Worm (Caenorhabditis elegans) whole organism, L2 larva: ENCODE measurements around the gene str-114.

ENCODE experiments used
- C34F6.9 ChIP-seq: fragments of 150-350 bp; optimal IDR thresholded peaks from 2 replicates; lab custom pipeline; 2014; ENCODE audit warnings: missing biosample characterization, missing genetic modification characterization
- F13H6.1 ChIP-seq: sonication (generic microtip); optimal IDR thresholded peaks from 2 replicates; lab custom pipeline; 2016; ENCODE audit warnings: missing genetic modification characterization, missing compliant biosample characterization
- R02D3.7 ChIP-seq: fragments of 150-350 bp; optimal IDR thresholded peaks from 2 replicates; lab custom pipeline; 2014; ENCODE audit warnings: missing biosample characterization, missing genetic modification characterization
- Y55F3AM.14 ChIP-seq: fragments of 200-800 bp; sonication (Bioruptor generic); optimal IDR thresholded peaks from 2 replicates; lab custom pipeline; 2018; ENCODE audit warnings: mild to moderate bottlenecking, missing genetic modification characterization, missing compliant biosample characterization
- ZK546.5 ChIP-seq: sonication (generic microtip); optimal IDR thresholded peaks from 2 replicates; lab custom pipeline; 2017; ENCODE audit warnings: missing biosample characterization, missing genetic modification characterization
- alr-1 ChIP-seq: fragments of 150-350 bp; optimal IDR thresholded peaks from 2 replicates; lab custom pipeline; 2014; ENCODE audit warnings: missing biosample characterization, missing genetic modification characterization
- aly-2 ChIP-seq: fragments of 150-350 bp; optimal IDR thresholded peaks from 2 replicates; lab custom pipeline; 2014; ENCODE audit warnings: missing biosample characterization, missing genetic modification characterization
- ama-1 ChIP-seq: fragments of 150-350 bp; optimal IDR thresholded peaks from 2 replicates; lab custom pipeline; 2018; ENCODE audit warnings: inconsistent platforms
- blmp-1 ChIP-seq: sonication (generic microtip); optimal IDR thresholded peaks from 2 replicates; lab custom pipeline; 2017; ENCODE audit warnings: missing genetic modification characterization, mild to moderate bottlenecking, missing compliant biosample characterization, antibody characterized with exemption, moderate library complexity; ENCODE audit not compliant: insufficient read depth
- ceh-16 ChIP-seq: fragments of 150-350 bp; optimal IDR thresholded peaks from 2 replicates; lab custom pipeline; 2014; ENCODE audit warnings: missing biosample characterization, missing genetic modification characterization
- ceh-82 ChIP-seq: fragments of 150-350 bp; optimal IDR thresholded peaks from 2 replicates; lab custom pipeline; 2014; ENCODE audit warnings: missing biosample characterization, missing genetic modification characterization
- crh-2 ChIP-seq: sonication (generic microtip); optimal IDR thresholded peaks from 2 replicates; lab custom pipeline; 2017; ENCODE audit warnings: missing biosample characterization, missing genetic modification characterization
- dmd-4 ChIP-seq: sonication (generic microtip); optimal IDR thresholded peaks from 2 replicates; lab custom pipeline; 2017; ENCODE audit warnings: missing biosample characterization, missing genetic modification characterization
- egl-27 ChIP-seq: sonication (generic microtip); optimal IDR thresholded peaks from 3 replicates; lab custom pipeline; 2017; ENCODE audit warnings: missing biosample characterization, missing genetic modification reagents, missing genetic modification characterization
- elt-1 ChIP-seq: fragments of 150-350 bp; optimal IDR thresholded peaks from 2 replicates; lab custom pipeline; 2014; ENCODE audit warnings: missing biosample characterization, missing genetic modification characterization
- elt-3 ChIP-seq: sonication (generic microtip); optimal IDR thresholded peaks from 2 replicates; lab custom pipeline; 2017; ENCODE audit warnings: missing biosample characterization, missing genetic modification characterization
- fos-1 ChIP-seq: fragments of 150-350 bp; optimal IDR thresholded peaks from 2 replicates; lab custom pipeline; 2014; ENCODE audit warnings: missing biosample characterization, missing genetic modification characterization
- gmeb-1 ChIP-seq: fragments of 150-350 bp; optimal IDR thresholded peaks from 2 replicates; lab custom pipeline; 2014; ENCODE audit warnings: missing biosample characterization, missing genetic modification characterization
- lin-11 ChIP-seq: fragments of 150-350 bp; sonication (generic microtip); optimal IDR thresholded peaks from 2 replicates; lab custom pipeline; 2014; ENCODE audit warnings: missing biosample characterization, missing genetic modification characterization, inconsistent platforms, mixed read lengths
- lin-13 ChIP-seq: fragments of 150-350 bp; optimal IDR thresholded peaks from 2 replicates; lab custom pipeline; 2014; ENCODE audit warnings: missing biosample characterization, missing genetic modification reagents, missing genetic modification characterization
- lin-39 ChIP-seq: fragments of 150-350 bp; optimal IDR thresholded peaks from 2 replicates; lab custom pipeline; 2014; ENCODE audit warnings: missing biosample characterization, missing genetic modification reagents, missing genetic modification characterization
- lsy-2 ChIP-seq, 2 experiments: fragments of 150-350 bp in 1 of 2; sonication (generic microtip) in 1 of 2; optimal IDR thresholded peaks; 2 replicates each; lab custom pipeline; 2014 to 2017; ENCODE audit warnings: missing biosample characterization in 2 of 2, missing genetic modification characterization in 2 of 2
- mab-5 ChIP-seq: fragments of 150-350 bp; optimal IDR thresholded peaks from 2 replicates; lab custom pipeline; 2014; ENCODE audit warnings: missing biosample characterization, missing genetic modification characterization
- mbf-1 ChIP-seq: sonication (generic microtip); optimal IDR thresholded peaks from 2 replicates; lab custom pipeline; 2017; ENCODE audit warnings: missing biosample characterization, missing genetic modification characterization
- mdl-1 ChIP-seq, 2 experiments: fragments of 150-350 bp in 1 of 2; sonication (generic microtip) in 1 of 2; optimal IDR thresholded peaks; 2 replicates each; lab custom pipeline; 2017; ENCODE audit warnings: missing biosample characterization in 2 of 2, missing genetic modification characterization in 2 of 2
- nhr-10 ChIP-seq: sonication (generic microtip); optimal IDR thresholded peaks from 2 replicates; lab custom pipeline; 2017; ENCODE audit warnings: missing biosample characterization, missing genetic modification characterization
- nhr-11 ChIP-seq: fragments of 150-350 bp; optimal IDR thresholded peaks from 2 replicates; lab custom pipeline; 2014; ENCODE audit warnings: missing biosample characterization, missing genetic modification characterization
- nhr-12 ChIP-seq: fragments of 150-350 bp; optimal IDR thresholded peaks from 2 replicates; lab custom pipeline; 2014; ENCODE audit warnings: missing biosample characterization, missing genetic modification characterization
- nhr-129 ChIP-seq: fragments of 150-350 bp; optimal IDR thresholded peaks from 2 replicates; lab custom pipeline; 2014; ENCODE audit warnings: missing biosample characterization, missing genetic modification characterization
- nhr-21 ChIP-seq: fragments of 150-350 bp; optimal IDR thresholded peaks from 2 replicates; lab custom pipeline; 2014; ENCODE audit warnings: missing biosample characterization, missing genetic modification characterization
- nhr-23 ChIP-seq: fragments of 150-350 bp; optimal IDR thresholded peaks from 2 replicates; lab custom pipeline; 2014; ENCODE audit warnings: missing biosample characterization, missing genetic modification reagents, missing genetic modification characterization
- nhr-237 ChIP-seq: fragments of 150-350 bp; optimal IDR thresholded peaks from 2 replicates; lab custom pipeline; 2014; ENCODE audit warnings: missing biosample characterization, missing genetic modification characterization
- nhr-25 ChIP-seq: fragments of 150-350 bp; sonication (generic microtip); optimal IDR thresholded peaks from 3 replicates; lab custom pipeline; 2014; ENCODE audit warnings: missing biosample characterization, missing genetic modification characterization
- nhr-6 ChIP-seq: fragments of 150-350 bp; optimal IDR thresholded peaks from 2 replicates; lab custom pipeline; 2014; ENCODE audit warnings: missing biosample characterization, missing genetic modification characterization
- nhr-77 ChIP-seq: fragments of 150-350 bp; optimal IDR thresholded peaks from 2 replicates; lab custom pipeline; 2014; ENCODE audit warnings: missing biosample characterization, missing genetic modification characterization
- peb-1 ChIP-seq: fragments of 150-350 bp; optimal IDR thresholded peaks from 2 replicates; lab custom pipeline; 2014; ENCODE audit warnings: missing biosample characterization, missing genetic modification characterization
- sem-4 ChIP-seq: fragments of 150-350 bp; optimal IDR thresholded peaks from 2 replicates; lab custom pipeline; 2014; ENCODE audit warnings: missing biosample characterization, missing genetic modification reagents, missing genetic modification characterization
- skn-1 ChIP-seq: sonication (generic microtip); optimal IDR thresholded peaks from 2 replicates; lab custom pipeline; 2017; ENCODE audit warnings: missing biosample characterization, missing genetic modification characterization
- sma-3 ChIP-seq: sonication (generic microtip); optimal IDR thresholded peaks from 2 replicates; lab custom pipeline; 2016; ENCODE audit warnings: missing genetic modification reagents, missing genetic modification characterization, missing compliant biosample characterization
- sma-9 ChIP-seq, 2 experiments: fragments of 150-350 bp in 1 of 2; sonication (generic microtip) in 1 of 2; optimal IDR thresholded peaks; 2 replicates each; lab custom pipeline; 2014 to 2016; ENCODE audit warnings: missing genetic modification characterization in 2 of 2, mild to moderate bottlenecking in 1 of 2, missing biosample characterization in 1 of 2, missing compliant biosample characterization in 1 of 2, missing genetic modification reagents in 1 of 2, moderate library complexity in 1 of 2
- snpc-4 ChIP-seq: fragments of 150-350 bp; optimal IDR thresholded peaks from 2 replicates; lab custom pipeline; 2014; ENCODE audit warnings: missing biosample characterization, missing genetic modification characterization
- unc-39 ChIP-seq: fragments of 150-350 bp; optimal IDR thresholded peaks from 2 replicates; lab custom pipeline; 2014; ENCODE audit warnings: missing biosample characterization, missing genetic modification characterization
- unc-55 ChIP-seq: fragments of 150-350 bp; sonication (generic microtip); optimal IDR thresholded peaks from 3 replicates; lab custom pipeline; 2014; ENCODE audit warnings: missing biosample characterization, missing genetic modification reagents, missing genetic modification characterization
- unc-62 ChIP-seq: fragments of 150-350 bp; optimal IDR thresholded peaks from 2 replicates; lab custom pipeline; 2014; ENCODE audit warnings: missing biosample characterization, missing genetic modification reagents, missing genetic modification characterization
- zag-1 ChIP-seq: fragments of 150-350 bp; optimal IDR thresholded peaks from 2 replicates; lab custom pipeline; 2014; ENCODE audit warnings: missing biosample characterization, missing genetic modification characterization
- ztf-1 ChIP-seq: fragments of 200-800 bp; sonication (Bioruptor generic); conservative IDR thresholded peaks from 2 replicates; pipeline ENCODE4 v1.3.6; 2022; ENCODE audit warnings: missing genetic modification characterization, missing compliant biosample characterization
- ztf-11 ChIP-seq: sonication (generic microtip); optimal IDR thresholded peaks from 2 replicates; lab custom pipeline; 2017; ENCODE audit warnings: missing biosample characterization, missing genetic modification characterization
- ztf-4 ChIP-seq: fragments of 150-350 bp; optimal IDR thresholded peaks from 2 replicates; lab custom pipeline; 2014; ENCODE audit warnings: missing biosample characterization, missing genetic modification characterization

str-114 gene

DNA sequence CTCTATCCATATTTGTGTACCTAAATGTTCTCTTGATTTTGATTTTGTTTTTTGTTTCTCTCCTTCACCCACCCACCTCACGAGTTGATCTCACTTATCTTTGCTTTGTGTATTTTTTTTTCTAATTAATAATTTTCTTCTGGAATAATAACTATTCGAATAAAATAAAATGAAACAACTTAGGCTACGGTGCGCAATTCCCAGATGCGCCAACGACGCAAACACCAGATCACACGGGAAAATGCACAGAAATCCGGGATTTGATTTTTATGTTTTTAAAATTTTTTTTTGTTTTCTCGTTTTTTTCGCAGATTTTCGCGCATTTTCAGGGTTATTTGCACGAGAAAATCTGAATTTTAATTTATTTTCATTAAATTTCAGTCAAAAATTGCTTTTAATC lies 36.7 kb downstream of the str-114 start:
- TF ChIP-seq nhr-25 (tag; lab: Kevin White, UChicago), result no peak
- no peak for TF ChIP-seq R02D3.7 (tag; lab: Kevin White, UChicago)
- TF ChIP-seq F13H6.1 (tag; lab: Kevin White, UChicago), result no peak
- no peak for TF ChIP-seq zag-1
- no peak for TF ChIP-seq dmd-4 (tag; lab: Kevin White, UChicago)
- no peak for TF ChIP-seq unc-62 (GFP tag; lab: Kevin White, UChicago)
- no peak for TF ChIP-seq Y55F3AM.14
- no peak for TF ChIP-seq ceh-82
- no peak for TF ChIP-seq fos-1 (tag; lab: Kevin White, UChicago)
- TF ChIP-seq sma-3 (GFP tag; lab: Kevin White, UChicago), result no peak
- no peak for TF ChIP-seq mdl-1 (tag; optimal IDR thresholded peaks at IDR 0.05; lab: Kevin White, UChicago)
- TF ChIP-seq ceh-16 (tag; lab: Kevin White, UChicago), result no peak

DNA sequence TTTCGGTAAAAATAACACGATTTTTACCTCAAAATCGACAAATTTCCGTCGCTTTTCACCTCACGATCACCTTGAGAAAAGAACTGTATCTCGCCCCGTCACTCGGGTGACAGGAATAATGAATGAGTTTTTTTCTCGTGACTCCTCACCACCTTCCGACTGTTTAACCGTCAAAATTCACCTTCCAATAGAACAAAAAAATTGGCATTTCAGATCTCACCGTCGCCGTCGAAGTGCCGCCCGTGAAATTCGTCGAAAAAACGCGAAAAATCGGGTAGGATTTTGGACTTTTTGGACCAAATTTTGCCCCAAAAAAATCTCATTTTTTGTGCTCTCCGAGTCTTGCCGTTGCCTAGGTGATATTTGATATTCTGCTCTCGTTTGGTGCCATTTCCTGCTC lies 37.3 kb downstream of the str-114 start, which contains the start of gene unc-132:
TSS of gene unc-132 (plus strand) at position 208 of the 400 bp plus-strand sequence.
- TF ChIP-seq nhr-12 (no peak), Y55F3AM.14 (no peak), peb-1 (tag; lab: Kevin White, UChicago) (no peak), aly-2 (tag; lab: Kevin White, UChicago) (no peak), ZK546.5 (tag; lab: Kevin White, UChicago) (no peak), egl-27 (tag; lab: Kevin White, UChicago) (no peak)

DNA sequence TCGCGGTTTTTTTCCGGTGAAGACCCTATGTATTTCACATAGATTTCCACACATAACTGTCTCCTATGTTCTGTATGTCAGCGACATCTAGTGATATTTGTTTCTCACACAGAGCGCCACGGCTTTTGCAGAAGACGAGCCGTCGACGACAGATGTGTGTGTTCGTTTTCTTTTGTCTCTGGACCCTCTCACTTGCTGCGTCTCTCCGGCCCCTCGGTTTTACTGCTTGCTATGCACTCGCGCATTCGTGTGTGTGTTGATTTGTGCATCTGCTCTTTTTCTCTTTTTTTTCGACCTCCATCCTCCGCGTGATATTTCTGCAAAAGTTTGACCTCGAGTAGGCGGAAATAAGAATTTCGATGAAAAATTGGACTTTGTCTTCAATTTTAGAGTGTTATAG lies 39.2 kb downstream of the str-114 start:
- no peak for TF ChIP-seq lin-13
- no peak for TF ChIP-seq fos-1 (tag; lab: Kevin White, UChicago)
- no peak for TF ChIP-seq nhr-21 (tag; lab: Kevin White, UChicago)
- TF ChIP-seq nhr-237, result no peak
- TF ChIP-seq ZK546.5 (tag; lab: Kevin White, UChicago), result no peak
- TF ChIP-seq nhr-6 (tag; lab: Kevin White, UChicago), result no peak
- no peak for TF ChIP-seq snpc-4
- no peak for TF ChIP-seq elt-1 (tag; lab: Kevin White, UChicago)
- TF ChIP-seq elt-3, result no peak
- no peak for TF ChIP-seq mab-5 (tag; lab: Kevin White, UChicago)
- no peak for TF ChIP-seq ztf-4 (tag; lab: Kevin White, UChicago)
- no peak for TF ChIP-seq gmeb-1
- TF ChIP-seq ztf-11 (tag; lab: Kevin White, UChicago), result no peak
- TF ChIP-seq aly-2 (tag; lab: Kevin White, UChicago), result no peak
- TF ChIP-seq nhr-10 (tag; lab: Kevin White, UChicago), result no peak
- TF ChIP-seq lsy-2 (tag; optimal IDR thresholded peaks at IDR 0.05; lab: Kevin White, UChicago), result peak in 1 of 2 experiments; percentile 35
- TF ChIP-seq sem-4 (tag; lab: Kevin White, UChicago), result no peak
- TF ChIP-seq nhr-129 (tag; lab: Kevin White, UChicago), result peak; percentile 31
- TF ChIP-seq nhr-11 (tag; lab: Kevin White, UChicago), result no peak
- no peak for TF ChIP-seq alr-1 (tag; lab: Kevin White, UChicago)
- no peak for TF ChIP-seq crh-2 (tag; lab: Kevin White, UChicago)
- TF ChIP-seq mdl-1 (tag; optimal IDR thresholded peaks at IDR 0.05; lab: Kevin White, UChicago), result no peak
- TF ChIP-seq Y55F3AM.14, result no peak
- no peak for TF ChIP-seq ceh-82
- no peak for TF ChIP-seq mbf-1 (tag; lab: Kevin White, UChicago)
- no peak for TF ChIP-seq ceh-16 (tag; lab: Kevin White, UChicago)
- peak; percentile 38 for TF ChIP-seq unc-55 (GFP tag; lab: Kevin White, UChicago)
- peak; percentile 50 for TF ChIP-seq C34F6.9
- peak; percentile 13 for TF ChIP-seq zag-1
- TF ChIP-seq nhr-12, result no peak
- no peak for TF ChIP-seq nhr-23 (tag; lab: Kevin White, UChicago)
- TF ChIP-seq peb-1 (tag; lab: Kevin White, UChicago), result no peak
- TF ChIP-seq R02D3.7 (tag; lab: Kevin White, UChicago), result no peak
- TF ChIP-seq nhr-77 (tag; lab: Kevin White, UChicago), result no peak
- TF ChIP-seq nhr-25 (tag; lab: Kevin White, UChicago), result no peak
- TF ChIP-seq blmp-1, result no peak
- TF ChIP-seq lin-39, result no peak
- no peak for TF ChIP-seq lin-11
- peak; percentile 44 for TF ChIP-seq F13H6.1 (tag; lab: Kevin White, UChicago)
- no peak for TF ChIP-seq sma-3 (GFP tag; lab: Kevin White, UChicago)
- no peak for TF ChIP-seq unc-62 (GFP tag; lab: Kevin White, UChicago)
- peak; percentile 22 for TF ChIP-seq sma-9 (GFP tag; optimal IDR thresholded peaks at IDR 0.05; lab: Kevin White, UChicago)
- no peak for TF ChIP-seq sma-9 (tag; optimal IDR thresholded peaks at IDR 0.05; lab: Kevin White, UChicago)
- no peak for TF ChIP-seq unc-39
- no peak for TF ChIP-seq skn-1 (tag; lab: Kevin White, UChicago)
- TF ChIP-seq ztf-1 (GFP tag; lab: Robert Waterston, UW), result no peak
- no peak for TF ChIP-seq ama-1
- TF ChIP-seq egl-27 (tag; lab: Kevin White, UChicago), result no peak
- TF ChIP-seq dmd-4 (tag; lab: Kevin White, UChicago), result no peak
